Fruit fly (Drosophila melanogaster): ENCODE results near the gene TfIIFalpha.

The TfIIFalpha gene

DNA sequence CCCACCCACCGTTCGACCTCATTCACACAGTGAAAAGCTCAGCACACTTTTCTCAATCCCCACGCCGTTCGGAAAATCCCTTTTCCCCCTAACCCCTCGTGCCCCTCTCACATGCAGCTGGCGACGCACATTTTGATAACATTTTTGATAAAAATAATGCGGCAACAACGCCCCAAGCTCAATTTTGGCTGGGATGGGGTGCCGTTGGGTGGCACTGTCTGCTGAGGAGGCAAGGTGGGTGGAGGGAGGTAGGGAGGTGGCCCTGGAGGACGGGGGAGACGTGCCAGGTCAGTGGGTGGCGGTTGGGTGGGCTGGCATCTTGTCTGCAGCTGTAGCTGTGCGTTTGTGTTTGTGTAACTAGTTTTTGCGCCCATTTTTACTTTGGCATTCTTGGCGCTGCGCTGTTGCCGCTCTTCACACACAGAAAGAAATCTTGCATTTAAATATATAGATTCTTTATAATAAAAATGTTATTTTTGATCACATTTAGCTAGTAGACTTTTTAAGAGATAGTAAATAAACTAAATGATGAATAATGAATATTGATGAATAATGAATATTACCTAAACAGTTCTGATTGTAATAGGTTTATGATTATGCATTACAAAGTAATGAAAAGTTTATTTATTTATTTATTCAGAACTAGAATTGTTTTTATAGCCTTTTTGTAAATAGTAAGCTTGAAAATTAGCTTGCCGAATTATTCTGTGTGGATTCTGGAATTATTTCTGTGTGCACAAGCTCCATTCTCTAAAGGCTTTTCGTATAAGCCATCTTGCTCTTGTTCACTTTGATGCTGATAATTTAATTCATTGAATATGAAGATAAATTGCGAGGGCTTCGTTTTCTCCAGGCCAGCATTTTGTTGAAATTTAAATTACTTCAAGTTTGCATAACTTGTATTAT lies 34.4 kb downstream of the TfIIFalpha start (continued):
- no peak for TF ChIP-seq CG15073 (GFP tag; optimal IDR thresholded peaks at IDR 0.05)
- TF ChIP-seq CG18262 (tag; optimal IDR thresholded peaks at IDR 0.05), result peak; percentile 45
- TF ChIP-seq ato (GFP tag; IDR thresholded peaks at IDR 0.05; ENCODE audit: partially characterized antibody), result no peak
- TF ChIP-seq sisA (GFP tag; IDR thresholded peaks at IDR 0.05), result 0 out of 2 replicates have a peak, but pooled peaks have one; percentile 19
- no peak for TF ChIP-seq jigr1 (GFP tag; IDR thresholded peaks at IDR 0.05)
- TF ChIP-seq nau (GFP tag; optimal IDR thresholded peaks at IDR 0.05), result peak; percentile 53
- TF ChIP-seq CG15269 (tag; optimal IDR thresholded peaks at IDR 0.05), result peak; percentile 55
- TF ChIP-seq CG17359 (tag; optimal IDR thresholded peaks at IDR 0.05), result peak; percentile 48
- TF ChIP-seq Dek (tag; optimal IDR thresholded peaks at IDR 0.05), result no peak
- TF ChIP-seq hbn (GFP tag; IDR thresholded peaks at IDR 0.05; ENCODE audit: partially characterized antibody), result no peak
- TF ChIP-seq bcd (GFP tag; optimal IDR thresholded peaks at IDR 0.05), result peak; percentile 21
- TF ChIP-seq CG8944 (GFP tag; optimal IDR thresholded peaks at IDR 0.05), result no peak
- TF ChIP-seq CG31365 (tag; optimal IDR thresholded peaks at IDR 0.05), result no peak
- TF ChIP-seq CrebB (tag; optimal IDR thresholded peaks at IDR 0.05), result no peak
- TF ChIP-seq peb (GFP tag; IDR thresholded peaks at IDR 0.05), result no peak
- 0 out of 3 replicates have a peak, but pooled peaks have one; percentile 13 for TF ChIP-seq otp (GFP tag; IDR thresholded peaks at IDR 0.05)
- TF ChIP-seq Stat92E (GFP tag; optimal IDR thresholded peaks at IDR 0.05), result no peak
- no peak for TF ChIP-seq tup (GFP tag; optimal IDR thresholded peaks at IDR 0.05)
- peak in 1 of 2 experiments; percentile 45 for TF ChIP-seq bsh (GFP tag; optimal IDR thresholded peaks at IDR 0.05)
- no peak for TF ChIP-seq z (GFP tag; IDR thresholded peaks at IDR 0.05)
- no peak for TF ChIP-seq CG4617 (GFP tag; optimal IDR thresholded peaks at IDR 0.05; ENCODE audit: borderline replicate concordance)
- peak; percentile 74 for TF ChIP-seq gem (tag; optimal IDR thresholded peaks at IDR 0.05)
- no peak for TF ChIP-seq CG8290 (GFP tag; optimal IDR thresholded peaks at IDR 0.05)
- peak in 1 of 2 experiments; percentile 28 for TF ChIP-seq CG8290 (tag; optimal IDR thresholded peaks at IDR 0.05)
- peak; percentile 19 for TF ChIP-seq Hr3 (GFP tag; optimal IDR thresholded peaks at IDR 0.05)
- peak; percentile 63 for TF ChIP-seq dmrt99B (tag; optimal IDR thresholded peaks at IDR 0.05)
- peak; percentile 37 for TF ChIP-seq CG12659 (GFP tag; optimal IDR thresholded peaks at IDR 0.05)
- TF ChIP-seq sqz (GFP tag; optimal IDR thresholded peaks at IDR 0.05), result no peak
- TF ChIP-seq jing (GFP tag; optimal IDR thresholded peaks at IDR 0.05), result no peak
- peak; percentile 74 for TF ChIP-seq sens (GFP tag)
- TF ChIP-seq CG17612 (GFP tag; IDR thresholded peaks at IDR 0.05), result no peak
- TF ChIP-seq rib (GFP tag; IDR thresholded peaks at IDR 0.05), result peak; percentile 41; the same call in 1 of the 2 replicates
- no peak for TF ChIP-seq br (optimal IDR thresholded peaks at IDR 0.05)
- peak; percentile 39 for TF ChIP-seq CG4424 (GFP tag; optimal IDR thresholded peaks at IDR 0.05)
- TF ChIP-seq E2f1 (GFP tag; IDR thresholded peaks at IDR 0.05), result no peak
- no peak for TF ChIP-seq emc (GFP tag; optimal IDR thresholded peaks at IDR 0.05)
- TF ChIP-seq Doc3 (GFP tag; IDR thresholded peaks at IDR 0.05; ENCODE audit: partially characterized antibody), result no peak
- peak; percentile 44; the same call in 1 of the 3 replicates for TF ChIP-seq sr (GFP tag; IDR thresholded peaks at IDR 0.05)
- peak; percentile 13 for TF ChIP-seq CG1602 (GFP tag; optimal IDR thresholded peaks at IDR 0.05)
- TF ChIP-seq CG2120 (GFP tag; optimal IDR thresholded peaks at IDR 0.05), result peak; percentile 7
- no peak for TF ChIP-seq CG10654 (GFP tag; optimal IDR thresholded peaks at IDR 0.05)
- TF ChIP-seq CG6689 (GFP tag; IDR thresholded peaks at IDR 0.05), result peak; percentile 26; the same call in 1 of the 2 replicates
- no peak for TF ChIP-seq Bteb2 (GFP tag; optimal IDR thresholded peaks at IDR 0.05)
- TF ChIP-seq grau (tag; optimal IDR thresholded peaks at IDR 0.05), result peak; percentile 53
- TF ChIP-seq CG3281 (GFP tag; optimal IDR thresholded peaks at IDR 0.05), result peak; percentile 54
- no peak for TF ChIP-seq CG17829 (tag; optimal IDR thresholded peaks at IDR 0.05)
- 0 out of 2 replicates have a peak, but pooled peaks have one; percentile 14 for TF ChIP-seq CG32772 (GFP tag; IDR thresholded peaks at IDR 0.05)
- TF ChIP-seq stwl (tag; optimal IDR thresholded peaks at IDR 0.05), result no peak
- peak; percentile 56 for TF ChIP-seq phol (tag; optimal IDR thresholded peaks at IDR 0.05)

Data from whole organism, embryonic.